Fruit fly (Drosophila melanogaster): ENCODE data around the gene to.
A peak's percentile ranks its signal among the peaks of the same experiment; 100 is the strongest.

to gene

dm6 chr3R:25232271-25232989 lies 7.5 kb upstream of the to start, which contains the start of gene Cad96Cb (continued):
- TF ChIP-seq br (optimal IDR thresholded peaks at IDR 0.05) (no peak), CG13894 (tag; optimal IDR thresholded peaks at IDR 0.05) (no peak), CG10267 (tag; optimal IDR thresholded peaks at IDR 0.05) (peak; percentile 84), mld (GFP tag; IDR thresholded peaks at IDR 0.05; ENCODE audit: partially characterized antibody) (no peak), CG2889 (GFP tag; IDR thresholded peaks at IDR 0.05) (no peak), CG11085 (GFP tag; IDR thresholded peaks at IDR 0.05) (no peak), CG11560 (tag; IDR thresholded peaks at IDR 0.05) (no peak), ftz-f1 (GFP tag; optimal IDR thresholded peaks at IDR 0.05) (no peak), seq (GFP tag; IDR thresholded peaks at IDR 0.05) (peak; percentile 60), H2.0 (GFP tag; IDR thresholded peaks at IDR 0.05) (peak; percentile 38; the same call in 1 of the 2 replicates), CG7271 (tag; optimal IDR thresholded peaks at IDR 0.05) (no peak), ase (GFP tag; IDR thresholded peaks at IDR 0.05) (peak; percentile 35; the same call in 1 of the 3 replicates), CG1603 (tag; optimal IDR thresholded peaks at IDR 0.05) (peak; percentile 41), CG10321 (GFP tag; IDR thresholded peaks at IDR 0.05) (no peak), Drgx (GFP tag; IDR thresholded peaks at IDR 0.05) (peak; percentile 78; the same call in 1 of the 2 replicates), chif (GFP tag; optimal IDR thresholded peaks at IDR 0.05) (peak; percentile 56 to 89), CG13775 (GFP tag; optimal IDR thresholded peaks at IDR 0.05) (peak; percentile 84), HLH3B (GFP tag; IDR thresholded peaks at IDR 0.05) (peak; percentile 59), CG2202 (tag; optimal IDR thresholded peaks at IDR 0.05) (peak; percentile 48), CG9876 (GFP tag; optimal IDR thresholded peaks at IDR 0.05) (peak; percentile 27), dmrt11E (tag; optimal IDR thresholded peaks at IDR 0.05) (peak; percentile 89), CG10274 (GFP tag; optimal IDR thresholded peaks at IDR 0.05) (peak; percentile 41), zen (tag; optimal IDR thresholded peaks at IDR 0.05) (peak; percentile 57), pita (GFP tag; optimal IDR thresholded peaks at IDR 0.05) (no peak), gt (GFP tag; IDR thresholded peaks at IDR 0.05) (no peak; the same call in 1 of the 2 replicates), CkIIα-i1 (GFP tag; IDR thresholded peaks at IDR 0.05) (no peak), unc-4 (GFP tag; IDR thresholded peaks at IDR 0.05; ENCODE audit: partially characterized antibody) (no peak), CG31224 (GFP tag; IDR thresholded peaks at IDR 0.05) (no peak), CG18476 (GFP tag; optimal IDR thresholded peaks at IDR 0.05) (peak; percentile 80), Tbp (GFP tag; optimal IDR thresholded peaks at IDR 0.05) (no peak), croc (GFP tag; conservative IDR thresholded peaks at IDR 0.05) (peak; percentile 74), Eip74EF (GFP tag; optimal IDR thresholded peaks at IDR 0.05) (peak in 1 of 2 experiments; percentile 92), B-H2 (GFP tag; optimal IDR thresholded peaks at IDR 0.05) (no peak), CG6765 (GFP tag; optimal IDR thresholded peaks at IDR 0.05) (peak; percentile 63), salm (tag; optimal IDR thresholded peaks at IDR 0.05) (peak; percentile 77), CG10543 (GFP tag; optimal IDR thresholded peaks at IDR 0.05) (no peak), NC2α (GFP tag; optimal IDR thresholded peaks at IDR 0.05) (peak; percentile 62), cg (GFP tag; optimal IDR thresholded peaks at IDR 0.05) (no peak), chm (GFP tag; IDR thresholded peaks at IDR 0.05) (0 out of 2 replicates have a peak, but pooled peaks have one; percentile 10), sim (GFP tag; IDR thresholded peaks at IDR 0.05) (no peak), CG14050 (GFP tag; IDR thresholded peaks at IDR 0.05) (peak; percentile 43; the same call in 1 of the 3 replicates), Hr3 (GFP tag; optimal IDR thresholded peaks at IDR 0.05) (peak; percentile 79), zen2 (GFP tag; IDR thresholded peaks at IDR 0.05; ENCODE audit: partially characterized antibody) (no peak), CG6791 (GFP tag; IDR thresholded peaks at IDR 0.05; ENCODE audit: partially characterized antibody) (no peak), CG9797 (GFP tag; optimal IDR thresholded peaks at IDR 0.05) (no peak), onecut (GFP tag; IDR thresholded peaks at IDR 0.05) (peak; percentile 75), Nf-YB (GFP tag; optimal IDR thresholded peaks at IDR 0.05) (peak; percentile 67), Myb (GFP tag; optimal IDR thresholded peaks at IDR 0.05) (peak; percentile 54), CG6854 (GFP tag; optimal IDR thresholded peaks at IDR 0.05) (peak; percentile 72)

All from whole organism, embryonic.